Fruit fly (Drosophila melanogaster) whole organism, embryonic: ENCODE measurements around the gene CG46303.

Experiments
- Awh ChIP-seq: fragments of 200-800 bp; sonication (Bioruptor generic); IDR thresholded peaks from 2 replicates; pipeline ENCODE4, ENCODE4 v1.3.6; 2022; ENCODE audit warnings: missing biosample characterization, missing genetic modification characterization
- CG12104 ChIP-seq: fragments of 200-800 bp; sonication (Bioruptor generic); optimal IDR thresholded peaks from 3 replicates; lab custom pipeline; 2016; ENCODE audit warnings: missing biosample characterization, missing genetic modification characterization
- CG13287 ChIP-seq: fragments of 200-800 bp; sonication (Bioruptor generic); IDR thresholded peaks from 2 replicates; pipeline ENCODE4 v1.3.6; 2022; ENCODE audit warnings: missing biosample characterization, missing genetic modification characterization; ENCODE audit not compliant: partially characterized antibody
- CG13424 ChIP-seq: fragments of 200-800 bp; sonication (Bioruptor generic); optimal IDR thresholded peaks from 2 replicates; lab custom pipeline; 2019; ENCODE audit warnings: missing biosample characterization, mild to moderate bottlenecking, missing genetic modification characterization, moderate library complexity
- CG14014 ChIP-seq: fragments of 200-800 bp; sonication (Bioruptor generic); IDR thresholded peaks from 2 replicates; pipeline ENCODE4 v1.3.6; 2022; ENCODE audit warnings: missing biosample characterization, missing genetic modification characterization
- CG14050 ChIP-seq: fragments of 200-800 bp; sonication (Bioruptor generic); IDR thresholded peaks from 3 replicates; pipeline ENCODE4 v1.3.6; 2022; ENCODE audit warnings: missing biosample characterization, missing genetic modification characterization
- CG14710 ChIP-seq: fragments of 200-800 bp; sonication (Bioruptor generic); optimal IDR thresholded peaks from 3 replicates; lab custom pipeline; 2019; ENCODE audit warnings: missing biosample characterization, mild to moderate bottlenecking, missing genetic modification characterization, moderate library complexity
- CG2116 ChIP-seq: fragments of 200-800 bp; sonication (Bioruptor generic); optimal IDR thresholded peaks from 3 replicates; lab custom pipeline; 2018; ENCODE audit warnings: missing biosample characterization, mild to moderate bottlenecking, missing genetic modification characterization
- CG2202 ChIP-seq: fragments of 200-800 bp; sonication (Bioruptor generic); optimal IDR thresholded peaks from 2 replicates; lab custom pipeline; 2018; ENCODE audit warnings: missing biosample characterization, mild to moderate bottlenecking, missing genetic modification characterization
- CG2875 ChIP-seq: fragments of 200-800 bp; sonication (Bioruptor generic); optimal IDR thresholded peaks from 2 replicates; lab custom pipeline; 2017; ENCODE audit warnings: missing biosample characterization, mild to moderate bottlenecking, missing genetic modification characterization, missing genetic modification reagents
- CG32532 ChIP-seq: fragments of 200-800 bp; sonication (Bioruptor generic); IDR thresholded peaks from 2 replicates; pipeline ENCODE4 v1.3.6; 2022; ENCODE audit warnings: missing biosample characterization, missing genetic modification characterization
- CG33557 ChIP-seq: fragments of 200-800 bp; sonication (Bioruptor generic); optimal IDR thresholded peaks from 2 replicates; lab custom pipeline; 2019; ENCODE audit warnings: missing biosample characterization, mild to moderate bottlenecking, missing genetic modification characterization, moderate library complexity
- CG4424 ChIP-seq: fragments of 200-800 bp; sonication (Bioruptor generic); optimal IDR thresholded peaks from 3 replicates; lab custom pipeline; 2016; ENCODE audit warnings: missing biosample characterization, missing genetic modification characterization
- CG4617 ChIP-seq: fragments of 200-800 bp; sonication (Bioruptor generic); optimal IDR thresholded peaks from 3 replicates; lab custom pipeline; 2016; ENCODE audit warnings: missing biosample characterization, missing genetic modification characterization, borderline replicate concordance
- CG4820 ChIP-seq: fragments of 200-800 bp; sonication (Bioruptor generic); optimal IDR thresholded peaks from 3 replicates; lab custom pipeline; 2016; ENCODE audit warnings: missing biosample characterization, missing genetic modification characterization
- CG7928 ChIP-seq: fragments of 200-800 bp; sonication (Bioruptor generic); optimal IDR thresholded peaks from 2 replicates; lab custom pipeline; 2017; ENCODE audit warnings: missing biosample characterization, mild to moderate bottlenecking, missing genetic modification characterization
- CG8359 ChIP-seq: fragments of 200-800 bp; sonication (Bioruptor generic); optimal IDR thresholded peaks from 2 replicates; lab custom pipeline; 2017; ENCODE audit warnings: missing biosample characterization, mild to moderate bottlenecking, missing genetic modification characterization, borderline replicate concordance
- CG8765 ChIP-seq: fragments of 200-800 bp; sonication (Bioruptor generic); IDR thresholded peaks from 2 replicates; pipeline ENCODE4 v1.3.6; 2022; ENCODE audit warnings: missing biosample characterization, missing genetic modification characterization
- CG9876 ChIP-seq: fragments of 200-800 bp; sonication (Bioruptor generic); optimal IDR thresholded peaks from 2 replicates; lab custom pipeline; 2016; ENCODE audit warnings: missing biosample characterization, missing genetic modification characterization
- CkIIα-i1 ChIP-seq: fragments of 200-800 bp; sonication (Bioruptor generic); IDR thresholded peaks from 2 replicates; pipeline ENCODE4 v1.3.6; 2022; ENCODE audit warnings: missing biosample characterization, missing genetic modification characterization
- Dad ChIP-seq: fragments of 200-800 bp; sonication (Bioruptor generic); optimal IDR thresholded peaks from 3 replicates; lab custom pipeline; 2016; ENCODE audit warnings: missing biosample characterization, missing genetic modification characterization
- Ets65A ChIP-seq: fragments of 200-800 bp; sonication (Bioruptor generic); peaks from one replicate; lab custom pipeline; 2016; ENCODE audit warnings: missing biosample characterization, missing genetic modification characterization
- Fer3 ChIP-seq: fragments of 200-800 bp; sonication (Bioruptor generic); optimal IDR thresholded peaks from 2 replicates; lab custom pipeline; 2018; ENCODE audit warnings: missing biosample characterization, mild to moderate bottlenecking, missing genetic modification characterization, moderate library complexity
- Gug ChIP-seq: fragments of 200-800 bp; sonication (Bioruptor generic); IDR thresholded peaks from 4 replicates; pipeline ENCODE4 v1.3.6; 2022; ENCODE audit warnings: missing biosample characterization, missing genetic modification characterization
- H15 ChIP-seq: fragments of 200-800 bp; sonication (Bioruptor generic); IDR thresholded peaks from 3 replicates; pipeline ENCODE4 v1.3.6; 2022; ENCODE audit warnings: missing biosample characterization, missing genetic modification characterization
- Hmr ChIP-seq: fragments of 200-800 bp; sonication (Bioruptor generic); optimal IDR thresholded peaks from 3 replicates; lab custom pipeline; 2017; ENCODE audit warnings: mild to moderate bottlenecking, missing biosample characterization, missing genetic modification reagents, missing genetic modification characterization
- Hmx ChIP-seq: fragments of 200-800 bp; sonication (Bioruptor generic); optimal IDR thresholded peaks from 2 replicates; lab custom pipeline; 2016; ENCODE audit warnings: missing biosample characterization, missing genetic modification characterization
- Mes4 ChIP-seq: fragments of 200-800 bp; sonication (Bioruptor generic); optimal IDR thresholded peaks from 2 replicates; lab custom pipeline; 2016; ENCODE audit warnings: missing biosample characterization, missing genetic modification characterization
- Neu2 ChIP-seq: fragments of 200-800 bp; sonication (Bioruptor generic); optimal IDR thresholded peaks from 3 replicates; lab custom pipeline; 2016; ENCODE audit warnings: missing biosample characterization, missing genetic modification characterization, borderline replicate concordance
- Pdp1 ChIP-seq, 2 experiments: fragments of 200-800 bp; sonication (Bioruptor generic); optimal IDR thresholded peaks; 3 replicates each; lab custom pipeline; 2016; ENCODE audit warnings: missing biosample characterization in 2 of 2, missing genetic modification characterization in 2 of 2, mild to moderate bottlenecking in 1 of 2, moderate library complexity in 1 of 2
- TFAM ChIP-seq: fragments of 200-800 bp; sonication (Bioruptor generic); optimal IDR thresholded peaks from 2 replicates; lab custom pipeline; 2017; ENCODE audit warnings: missing biosample characterization, missing genetic modification characterization, inconsistent platforms
- Xrp1 ChIP-seq: fragments of 200-800 bp; sonication (Bioruptor generic); IDR thresholded peaks from 2 replicates; pipeline ENCODE4 v1.3.6; 2022; ENCODE audit warnings: missing biosample characterization, missing genetic modification characterization
- ase ChIP-seq: fragments of 200-800 bp; sonication (Bioruptor generic); IDR thresholded peaks from 3 replicates; pipeline ENCODE4 v1.3.6; 2022; ENCODE audit warnings: missing biosample characterization, missing genetic modification characterization
- bsh ChIP-seq, 2 experiments: fragments of 200-800 bp; sonication (Bioruptor generic); optimal IDR thresholded peaks; 2 replicates each; lab custom pipeline; 2017 to 2018; ENCODE audit warnings: mild to moderate bottlenecking in 2 of 2, missing biosample characterization in 2 of 2, missing genetic modification characterization in 2 of 2, moderate library complexity in 1 of 2
- chif ChIP-seq, 2 experiments: fragments of 200-800 bp; sonication (Bioruptor generic); optimal IDR thresholded peaks; 3 replicates each; lab custom pipeline; 2016; ENCODE audit warnings: missing biosample characterization in 2 of 2, missing genetic modification characterization in 2 of 2
- crp ChIP-seq, 2 experiments: fragments of 200-800 bp; sonication (Bioruptor generic); optimal IDR thresholded peaks; 2 replicates in 1 of 2; 3 replicates in 1 of 2; lab custom pipeline; 2017; ENCODE audit warnings: missing biosample characterization in 2 of 2, missing genetic modification characterization in 2 of 2, mild to moderate bottlenecking in 1 of 2, moderate library complexity in 1 of 2
- dan ChIP-seq: fragments of 200-800 bp; sonication (Bioruptor generic); IDR thresholded peaks from 2 replicates; pipeline ENCODE4 v1.3.6; 2022; ENCODE audit warnings: missing biosample characterization, missing genetic modification characterization
- dmrt99B ChIP-seq: fragments of 200-800 bp; sonication (Bioruptor generic); optimal IDR thresholded peaks from 2 replicates; lab custom pipeline; 2018; ENCODE audit warnings: missing biosample characterization, mild to moderate bottlenecking, missing genetic modification characterization, moderate library complexity
- en ChIP-seq: fragments of 200-800 bp; sonication (Bioruptor generic); optimal IDR thresholded peaks from 2 replicates; lab custom pipeline; 2016; ENCODE audit warnings: missing biosample characterization, missing genetic modification characterization
- gfzf ChIP-seq: fragments of 200-800 bp; sonication (Bioruptor generic); optimal IDR thresholded peaks from 2 replicates; lab custom pipeline; 2016; ENCODE audit warnings: missing biosample characterization, mild to moderate bottlenecking, missing genetic modification characterization, moderate library complexity
- insv ChIP-seq, 2 experiments: fragments of 200-800 bp; sonication (Bioruptor generic); optimal IDR thresholded peaks; 3 replicates each; lab custom pipeline; 2016 to 2018; ENCODE audit warnings: missing biosample characterization in 2 of 2, missing genetic modification characterization in 2 of 2
- lab ChIP-seq: fragments of 200-800 bp; sonication (Bioruptor generic); optimal IDR thresholded peaks from 3 replicates; lab custom pipeline; 2017; ENCODE audit warnings: missing biosample characterization, missing genetic modification characterization, mild to moderate bottlenecking, moderate library complexity, missing genetic modification reagents
- psq ChIP-seq: fragments of 200-800 bp; sonication (Bioruptor generic); optimal IDR thresholded peaks from 2 replicates; lab custom pipeline; 2017; ENCODE audit warnings: missing biosample characterization, missing genetic modification characterization
- repo ChIP-seq: fragments of 200-800 bp; sonication (Bioruptor generic); optimal IDR thresholded peaks from 2 replicates; lab custom pipeline; 2016; ENCODE audit warnings: missing biosample characterization, missing genetic modification characterization
- row ChIP-seq: fragments of 200-800 bp; sonication (Bioruptor generic); IDR thresholded peaks from 3 replicates; pipeline ENCODE4 v1.3.6; 2022; ENCODE audit warnings: missing biosample characterization, missing genetic modification characterization
- run ChIP-seq: fragments of 200-800 bp; sonication (Bioruptor generic); optimal IDR thresholded peaks from 3 replicates; lab custom pipeline; 2018; ENCODE audit warnings: missing biosample characterization, mild to moderate bottlenecking, missing genetic modification characterization
- sens ChIP-seq: fragments of 200-800 bp; sonication (Bioruptor generic); peaks from one replicate; lab custom pipeline; 2016; ENCODE audit warnings: missing biosample characterization, missing genetic modification characterization
- sima ChIP-seq: fragments of 200-800 bp; sonication (Bioruptor generic); optimal IDR thresholded peaks from 2 replicates; lab custom pipeline; 2016; ENCODE audit warnings: missing biosample characterization, missing genetic modification characterization
- slbo ChIP-seq: fragments of 200-800 bp; sonication (Bioruptor generic); IDR thresholded peaks from 2 replicates; pipeline ENCODE4 v1.3.6; 2022; ENCODE audit warnings: missing biosample characterization, missing genetic modification characterization
- tap ChIP-seq: fragments of 200-800 bp; optimal IDR thresholded peaks from 3 replicates; lab custom pipeline; 2019; ENCODE audit warnings: missing biosample characterization, mild to moderate bottlenecking, missing genetic modification characterization, moderate library complexity
- vvl ChIP-seq: fragments of 200-800 bp; sonication (Bioruptor generic); IDR thresholded peaks from 2 replicates; pipeline ENCODE4 v1.3.6; 2022; ENCODE audit warnings: missing biosample characterization, missing genetic modification characterization
- yki ChIP-seq: fragments of >200 bp; optimal IDR thresholded peaks from 3 replicates; lab custom pipeline; 2018

The CG46303 gene

dm6 chr3R:5871393-5871792 lies 49.6 kb downstream of the CG46303 start (continued):
- no peak for TF ChIP-seq CkIIα-i1 (GFP tag; lab: Robert Waterston, UW)
- TF ChIP-seq tap (tag; lab: Kevin White, UChicago) = no peak
- no peak for TF ChIP-seq CG4820
- 0 out of 2 replicates have a peak, but pooled peaks have one; percentile 5 for TF ChIP-seq CG32532 (GFP tag; lab: Robert Waterston, UW)
- TF ChIP-seq CG14050 (GFP tag; lab: Robert Waterston, UW) = no peak; the same call in 2 of the 3 replicates
- no peak for TF ChIP-seq dan
- TF ChIP-seq bsh (GFP tag; optimal IDR thresholded peaks at IDR 0.05; lab: Kevin White, UChicago) = no peak
- TF ChIP-seq CG2116 (GFP tag; lab: Kevin White, UChicago) = no peak
- no peak for TF ChIP-seq Xrp1 (GFP tag; lab: Robert Waterston, UW)
- TF ChIP-seq en (GFP tag; lab: Kevin White, UChicago) = no peak
- TF ChIP-seq CG9876 = no peak
- no peak for TF ChIP-seq CG13287 (GFP tag; lab: Robert Waterston, UW)
- TF ChIP-seq CG8359 (GFP tag; lab: Kevin White, UChicago) = no peak
- no peak for TF ChIP-seq CG4617
- TF ChIP-seq CG33557 (GFP tag; lab: Kevin White, UChicago) = no peak
- TF ChIP-seq run (tag; lab: Kevin White, UChicago) = no peak
- peak in 1 of 2 experiments; percentile 8 for TF ChIP-seq chif (GFP tag; optimal IDR thresholded peaks at IDR 0.05; lab: Kevin White, UChicago)
- TF ChIP-seq Awh (GFP tag; lab: Robert Waterston, UW) = no peak
- no peak; the same call in 1 of the 2 replicates for TF ChIP-seq CG8765 (GFP tag; lab: Robert Waterston, UW)
- peak; percentile 45 for TF ChIP-seq slbo (GFP tag; lab: Robert Waterston, UW)
- no peak for TF ChIP-seq TFAM (GFP tag; lab: Kevin White, UChicago)
- no peak for TF ChIP-seq sima (GFP tag; lab: Kevin White, UChicago)
- TF ChIP-seq CG14014 = 0 out of 2 replicates have a peak, but pooled peaks have one; percentile 12
- TF ChIP-seq lab = peak; percentile 44
- no peak for TF ChIP-seq vvl (GFP tag; lab: Robert Waterston, UW)
- peak; percentile 21 for TF ChIP-seq dmrt99B (tag; lab: Kevin White, UChicago)
- TF ChIP-seq CG2875 (GFP tag; lab: Kevin White, UChicago) = no peak
- TF ChIP-seq CG4424 (GFP tag; lab: Kevin White, UChicago) = peak; percentile 4
- TF ChIP-seq crp (GFP tag; optimal IDR thresholded peaks at IDR 0.05; lab: Kevin White, UChicago) = no peak
- TF ChIP-seq gfzf (GFP tag; lab: Kevin White, UChicago) = no peak
- TF ChIP-seq Neu2 (GFP tag; lab: Kevin White, UChicago) = no peak
- TF ChIP-seq sens = peak; percentile 82
- peak; percentile 93 for TF ChIP-seq Ets65A (GFP tag; lab: Kevin White, UChicago)
- TF ChIP-seq Gug (GFP tag; lab: Robert Waterston, UW) = 0 out of 4 replicates have a peak, but pooled peaks have one; percentile 6
- no peak for TF ChIP-seq ase (GFP tag; lab: Robert Waterston, UW)
- no peak for TF ChIP-seq CG2202 (tag; lab: Kevin White, UChicago)
- no peak for TF ChIP-seq Dad (GFP tag; lab: Kevin White, UChicago)
- TF ChIP-seq H15 (GFP tag; lab: Robert Waterston, UW) = no peak
- TF ChIP-seq row (GFP tag; lab: Robert Waterston, UW) = no peak
- no peak for TF ChIP-seq CG14710 (tag; lab: Kevin White, UChicago)
- TF ChIP-seq Hmx (GFP tag; lab: Kevin White, UChicago) = no peak
- TF ChIP-seq psq = no peak
- TF ChIP-seq CG12104 (GFP tag; lab: Kevin White, UChicago) = no peak
- peak; percentile 8 for TF ChIP-seq Hmr (GFP tag; lab: Kevin White, UChicago)
- TF ChIP-seq CG13424 (tag; lab: Kevin White, UChicago) = no peak
- TF ChIP-seq repo = no peak
- TF ChIP-seq Mes4 (GFP tag; lab: Kevin White, UChicago) = no peak
- peak in 1 of 2 experiments; percentile 14 for TF ChIP-seq Pdp1 (GFP tag; optimal IDR thresholded peaks at IDR 0.05; lab: Kevin White, UChicago)
- no peak for TF ChIP-seq Fer3 (tag; lab: Kevin White, UChicago)
- TF ChIP-seq yki (lab: Kevin White, UChicago) = no peak
- TF ChIP-seq CG7928 = no peak
- TF ChIP-seq insv (GFP tag; optimal IDR thresholded peaks at IDR 0.05; lab: Kevin White, UChicago) = no peak
